Fruit fly (Drosophila melanogaster) whole organism, prepupa: ENCODE data around the gene Tlk.

Source experiments
- Blimp-1 ChIP-seq: fragments of 200-800 bp; sonication (Bioruptor generic); optimal IDR thresholded peaks from 3 replicates; lab custom pipeline; 2017; ENCODE audit warnings: missing biosample characterization, missing genetic modification characterization, mild to moderate bottlenecking, moderate library complexity, missing genetic modification reagents
- CG10631 ChIP-seq: fragments of 200-800 bp; sonication (Bioruptor generic); optimal IDR thresholded peaks from 2 replicates; lab custom pipeline; 2016; ENCODE audit warnings: missing biosample characterization, missing genetic modification characterization
- CG10669 ChIP-seq: fragments of 200-800 bp; sonication (Bioruptor generic); optimal IDR thresholded peaks from 3 replicates; lab custom pipeline; 2018; ENCODE audit warnings: missing biosample characterization, mild to moderate bottlenecking, missing genetic modification characterization, moderate library complexity
- CG11294 ChIP-seq: fragments of 200-800 bp; sonication (Bioruptor generic); IDR thresholded peaks from 2 replicates; pipeline ENCODE4 v1.3.6; 2022; ENCODE audit warnings: missing biosample characterization, missing genetic modification characterization
- CG11762 ChIP-seq: fragments of 200-800 bp; sonication (Bioruptor generic); optimal IDR thresholded peaks from 3 replicates; lab custom pipeline; 2016; ENCODE audit warnings: missing biosample characterization, missing genetic modification characterization; ENCODE audit not compliant: insufficient read depth
- CG11902 ChIP-seq: fragments of 200-800 bp; sonication (Bioruptor generic); optimal IDR thresholded peaks from 3 replicates; lab custom pipeline; 2016; ENCODE audit warnings: missing biosample characterization, missing genetic modification characterization
- CG15336 ChIP-seq: fragments of 200-800 bp; sonication (Bioruptor generic); IDR thresholded peaks from 2 replicates; pipeline ENCODE4 v1.3.6; 2022; ENCODE audit warnings: missing biosample characterization, missing genetic modification characterization
- CG1621 ChIP-seq: fragments of 200-800 bp; sonication (Bioruptor generic); optimal IDR thresholded peaks from 3 replicates; lab custom pipeline; 2018; ENCODE audit warnings: missing biosample characterization, mild to moderate bottlenecking, missing genetic modification characterization
- CG16779 ChIP-seq: fragments of 200-800 bp; sonication (Bioruptor generic); optimal IDR thresholded peaks from 3 replicates; lab custom pipeline; 2017; ENCODE audit warnings: missing biosample characterization, mild to moderate bottlenecking, missing genetic modification characterization
- CG3032 ChIP-seq: fragments of 200-800 bp; optimal IDR thresholded peaks from 2 replicates; lab custom pipeline; 2019; ENCODE audit warnings: missing biosample characterization, mild to moderate bottlenecking, missing genetic modification characterization, moderate library complexity
- CG31627 ChIP-seq: fragments of 200-800 bp; sonication (Bioruptor generic); optimal IDR thresholded peaks from 3 replicates; lab custom pipeline; 2016; ENCODE audit warnings: missing biosample characterization, missing genetic modification characterization
- CG32006 ChIP-seq: fragments of 200-800 bp; sonication (Bioruptor generic); optimal IDR thresholded peaks from 3 replicates; lab custom pipeline; 2017; ENCODE audit warnings: missing biosample characterization, mild to moderate bottlenecking, missing genetic modification characterization
- CG34406 ChIP-seq: fragments of 200-800 bp; sonication (Bioruptor generic); optimal IDR thresholded peaks from 3 replicates; lab custom pipeline; 2016; ENCODE audit warnings: missing biosample characterization, missing genetic modification characterization
- CG3919 ChIP-seq: fragments of 200-800 bp; sonication (Bioruptor generic); optimal IDR thresholded peaks from 3 replicates; lab custom pipeline; 2016; ENCODE audit warnings: missing biosample characterization, missing genetic modification characterization
- CG4318 ChIP-seq: fragments of 200-800 bp; sonication (Bioruptor generic); optimal IDR thresholded peaks from 3 replicates; lab custom pipeline; 2017; ENCODE audit warnings: missing biosample characterization, mild to moderate bottlenecking, missing genetic modification characterization
- CG6163 ChIP-seq: fragments of 200-800 bp; sonication (Bioruptor generic); IDR thresholded peaks from 3 replicates; pipeline ENCODE4 v1.3.6; 2022; ENCODE audit warnings: missing biosample characterization, missing genetic modification characterization
- CG6276 ChIP-seq: fragments of 200-800 bp; sonication (Bioruptor generic); optimal IDR thresholded peaks from 2 replicates; lab custom pipeline; 2017; ENCODE audit warnings: missing biosample characterization, mild to moderate bottlenecking, missing genetic modification characterization
- CG6792 ChIP-seq: fragments of 200-800 bp; sonication (Bioruptor generic); optimal IDR thresholded peaks from 3 replicates; lab custom pipeline; 2016; ENCODE audit warnings: missing biosample characterization, missing genetic modification characterization
- CG6808 ChIP-seq: fragments of 200-800 bp; sonication (Bioruptor generic); optimal IDR thresholded peaks from 3 replicates; lab custom pipeline; 2017; ENCODE audit warnings: missing biosample characterization, missing genetic modification characterization, mild to moderate bottlenecking, moderate library complexity, missing genetic modification reagents
- CG6854 ChIP-seq: fragments of 200-800 bp; sonication (Bioruptor generic); optimal IDR thresholded peaks from 2 replicates; lab custom pipeline; 2017; ENCODE audit warnings: missing biosample characterization, mild to moderate bottlenecking, missing genetic modification characterization
- CG7368 ChIP-seq: fragments of 200-800 bp; sonication (Bioruptor generic); optimal IDR thresholded peaks from 3 replicates; lab custom pipeline; 2016; ENCODE audit warnings: missing biosample characterization, missing genetic modification characterization
- CG8119 ChIP-seq: fragments of 200-800 bp; sonication (Bioruptor generic); IDR thresholded peaks from 3 replicates; pipeline ENCODE4 v1.3.6; 2022; ENCODE audit warnings: missing biosample characterization, missing genetic modification characterization
- CG8319 ChIP-seq: fragments of 200-800 bp; sonication (Bioruptor generic); optimal IDR thresholded peaks from 3 replicates; lab custom pipeline; 2016; ENCODE audit warnings: missing biosample characterization, missing genetic modification characterization
- CG9139 ChIP-seq: fragments of 200-800 bp; sonication (Bioruptor generic); optimal IDR thresholded peaks from 3 replicates; lab custom pipeline; 2017; ENCODE audit warnings: missing biosample characterization, mild to moderate bottlenecking, missing genetic modification characterization
- Eip75B ChIP-seq: fragments of 200-800 bp; sonication (Bioruptor generic); optimal IDR thresholded peaks from 3 replicates; lab custom pipeline; 2016; ENCODE audit warnings: missing biosample characterization, missing genetic modification characterization
- Eip78C ChIP-seq: fragments of 200-800 bp; sonication (Bioruptor generic); peaks from one replicate; lab custom pipeline; 2016; ENCODE audit warnings: missing biosample characterization, missing genetic modification characterization
- Eip93F ChIP-seq: fragments of 200-800 bp; sonication (Bioruptor generic); optimal IDR thresholded peaks from 2 replicates; lab custom pipeline; 2016; ENCODE audit warnings: missing biosample characterization, mild to moderate bottlenecking, missing genetic modification characterization
- Ets21C ChIP-seq: fragments of 200-800 bp; sonication (Bioruptor generic); optimal IDR thresholded peaks from 3 replicates; lab custom pipeline; 2016; ENCODE audit warnings: missing biosample characterization, missing genetic modification characterization
- Ets96B ChIP-seq: fragments of 200-800 bp; optimal IDR thresholded peaks from 2 replicates; lab custom pipeline; 2019; ENCODE audit warnings: missing biosample characterization, mild to moderate bottlenecking, missing genetic modification characterization, moderate library complexity
- Hr38 ChIP-seq: sonication (Bioruptor generic); optimal IDR thresholded peaks from 2 replicates; lab custom pipeline; 2016; ENCODE audit warnings: missing biosample characterization, missing genetic modification characterization
- Hr39 ChIP-seq: fragments of 200-800 bp; sonication (Bioruptor generic); optimal IDR thresholded peaks from 2 replicates; lab custom pipeline; 2016; ENCODE audit warnings: missing biosample characterization, missing genetic modification characterization
- Hr4 ChIP-seq: fragments of 200-800 bp; sonication (Bioruptor generic); optimal IDR thresholded peaks from 3 replicates; lab custom pipeline; 2016; ENCODE audit warnings: missing biosample characterization, missing genetic modification characterization
- Lpt ChIP-seq: fragments of 200-800 bp; sonication (Bioruptor generic); optimal IDR thresholded peaks from 3 replicates; lab custom pipeline; 2016; ENCODE audit warnings: missing biosample characterization, missing genetic modification characterization
- OdsH ChIP-seq: fragments of 200-800 bp; sonication (Bioruptor generic); optimal IDR thresholded peaks from 3 replicates; lab custom pipeline; 2016; ENCODE audit warnings: missing biosample characterization, missing genetic modification characterization
- Smox ChIP-seq: fragments of 200-800 bp; sonication (Bioruptor generic); optimal IDR thresholded peaks from 3 replicates; lab custom pipeline; 2016; ENCODE audit warnings: missing biosample characterization, missing genetic modification characterization
- Sox102F ChIP-seq: fragments of 200-800 bp; sonication (Bioruptor generic); optimal IDR thresholded peaks from 2 replicates; lab custom pipeline; 2016; ENCODE audit warnings: missing biosample characterization, mild to moderate bottlenecking, missing genetic modification characterization
- Sox14 ChIP-seq: fragments of 200-800 bp; sonication (Bioruptor generic); optimal IDR thresholded peaks from 3 replicates; lab custom pipeline; 2016; ENCODE audit warnings: missing biosample characterization, missing genetic modification characterization
- Sox15 ChIP-seq: fragments of 200-800 bp; sonication (Bioruptor generic); optimal IDR thresholded peaks from 3 replicates; lab custom pipeline; 2016; ENCODE audit warnings: missing biosample characterization, missing genetic modification characterization
- achi ChIP-seq: fragments of 200-800 bp; sonication (Bioruptor generic); optimal IDR thresholded peaks from 3 replicates; lab custom pipeline; 2016; ENCODE audit warnings: missing biosample characterization, missing genetic modification characterization
- acj6 ChIP-seq: fragments of 200-800 bp; sonication (Bioruptor generic); optimal IDR thresholded peaks from 3 replicates; lab custom pipeline; 2016; ENCODE audit warnings: missing biosample characterization, missing genetic modification characterization
- cyc ChIP-seq: fragments of 200-800 bp; sonication (Bioruptor generic); optimal IDR thresholded peaks from 3 replicates; lab custom pipeline; 2016; ENCODE audit warnings: missing biosample characterization, missing genetic modification characterization
- dac ChIP-seq: fragments of 200-800 bp; sonication (Bioruptor generic); optimal IDR thresholded peaks from 2 replicates; lab custom pipeline; 2017; ENCODE audit warnings: missing biosample characterization, mild to moderate bottlenecking, missing genetic modification characterization
- dsx ChIP-seq: fragments of 200-800 bp; optimal IDR thresholded peaks from 3 replicates; lab custom pipeline; 2019; ENCODE audit warnings: missing biosample characterization, mild to moderate bottlenecking, missing genetic modification characterization, moderate library complexity; ENCODE audit not compliant: poor library complexity, severe bottlenecking
- eg ChIP-seq: fragments of 200-800 bp; sonication (Bioruptor generic); IDR thresholded peaks from 3 replicates; pipeline ENCODE4 v1.3.6; 2022; ENCODE audit warnings: missing biosample characterization, missing genetic modification characterization
- fd59A ChIP-seq: fragments of 200-800 bp; sonication (Bioruptor generic); optimal IDR thresholded peaks from 2 replicates; lab custom pipeline; 2017; ENCODE audit warnings: missing biosample characterization, mild to moderate bottlenecking, missing genetic modification characterization, missing genetic modification reagents
- fd85E ChIP-seq: fragments of 200-800 bp; sonication (Bioruptor generic); optimal IDR thresholded peaks from 3 replicates; lab custom pipeline; 2016; ENCODE audit warnings: missing biosample characterization, missing genetic modification characterization
- net ChIP-seq: fragments of 200-800 bp; sonication (Bioruptor generic); optimal IDR thresholded peaks from 3 replicates; lab custom pipeline; 2016; ENCODE audit warnings: missing biosample characterization, missing genetic modification characterization
- pdm3 ChIP-seq: fragments of 200-800 bp; sonication (Bioruptor generic); optimal IDR thresholded peaks from 3 replicates; lab custom pipeline; 2016; ENCODE audit warnings: missing biosample characterization, missing genetic modification characterization
- salr ChIP-seq, 2 experiments: fragments of 200-800 bp; sonication (Bioruptor generic); optimal IDR thresholded peaks; 3 replicates each; lab custom pipeline; 2016 to 2018; ENCODE audit warnings: missing biosample characterization in 2 of 2, missing genetic modification characterization in 2 of 2, mild to moderate bottlenecking in 1 of 2
- spab ChIP-seq: fragments of 200-800 bp; sonication (Bioruptor generic); optimal IDR thresholded peaks from 2 replicates; lab custom pipeline; 2017; ENCODE audit warnings: missing biosample characterization, mild to moderate bottlenecking, missing genetic modification characterization, missing genetic modification reagents
- ss ChIP-seq, 2 experiments: fragments of 200-800 bp; sonication (Bioruptor generic); optimal IDR thresholded peaks; 2 replicates in 1 of 2; 3 replicates in 1 of 2; lab custom pipeline; 2017 to 2018; ENCODE audit warnings: mild to moderate bottlenecking in 2 of 2, missing biosample characterization in 2 of 2, missing genetic modification characterization in 2 of 2, moderate library complexity in 1 of 2
- svp ChIP-seq: fragments of 200-800 bp; sonication (Bioruptor generic); peaks from one replicate; lab custom pipeline; 2016; ENCODE audit warnings: missing biosample characterization, missing genetic modification characterization
- vri ChIP-seq: fragments of 200-800 bp; sonication (Bioruptor generic); optimal IDR thresholded peaks from 3 replicates; lab custom pipeline; 2016; ENCODE audit warnings: missing biosample characterization, mild to moderate bottlenecking, missing genetic modification characterization

The Tlk gene

dm6 chrX:3689079-3689478 is 30.7 kb upstream of the Tlk start:
- TF ChIP-seq CG4318 (no peak), CG11902 (GFP tag; lab: Kevin White, UChicago) (no peak), Eip75B (GFP tag; lab: Kevin White, UChicago) (no peak), CG6808 (GFP tag; lab: Kevin White, UChicago) (peak; percentile 63), Hr4 (GFP tag; lab: Kevin White, UChicago) (no peak), CG34406 (GFP tag; lab: Kevin White, UChicago) (no peak), CG8319 (GFP tag; lab: Kevin White, UChicago) (no peak), OdsH (GFP tag; lab: Kevin White, UChicago) (no peak), CG10631 (GFP tag; lab: Kevin White, UChicago) (no peak), eg (peak; percentile 72; the same call in 2 of the 3 replicates), CG32006 (GFP tag; lab: Kevin White, UChicago) (no peak), Eip78C (GFP tag; lab: Kevin White, UChicago) (peak; percentile 31), cyc (no peak), CG6276 (peak; percentile 51), Sox102F (GFP tag; lab: Kevin White, UChicago) (peak; percentile 3), vri (GFP tag; lab: Kevin White, UChicago) (peak; percentile 86), Hr39 (GFP tag; lab: Kevin White, UChicago) (no peak), Hr38 (no peak), Blimp-1 (GFP tag; lab: Kevin White, UChicago) (no peak), CG31627 (GFP tag; lab: Kevin White, UChicago) (no peak), CG15336 (GFP tag; lab: Robert Waterston, UW) (peak; percentile 49; the same call in 1 of the 2 replicates), fd59A (GFP tag; lab: Kevin White, UChicago) (no peak), pdm3 (GFP tag; lab: Kevin White, UChicago) (no peak), fd85E (no peak), CG7368 (GFP tag; lab: Kevin White, UChicago) (peak; percentile 14), spab (GFP tag; lab: Kevin White, UChicago) (peak; percentile 34), CG8119 (peak; percentile 64), ss (GFP tag; optimal IDR thresholded peaks at IDR 0.05; lab: Kevin White, UChicago) (peak; percentile 74 to 86), Eip93F (peak; percentile 14), CG16779 (peak; percentile 47), net (GFP tag; lab: Kevin White, UChicago) (peak; percentile 28), CG3919 (peak; percentile 50), CG11294 (GFP tag; lab: Robert Waterston, UW) (no peak), acj6 (GFP tag; lab: Kevin White, UChicago) (no peak), salr (GFP tag; optimal IDR thresholded peaks at IDR 0.05; lab: Kevin White, UChicago) (no peak), CG9139 (peak; percentile 66), dsx (GFP tag; lab: Kevin White, UChicago) (peak; percentile 61), svp (GFP tag; lab: Kevin White, UChicago) (peak; percentile 56), achi (GFP tag; lab: Kevin White, UChicago) (peak; percentile 28), CG6163 (GFP tag; lab: Robert Waterston, UW) (peak; percentile 79), CG3032 (tag; lab: Kevin White, UChicago) (no peak), CG6854 (GFP tag; lab: Kevin White, UChicago) (no peak), CG11762 (GFP tag; lab: Kevin White, UChicago) (no peak), CG10669 (GFP tag; lab: Kevin White, UChicago) (no peak), CG1621 (tag; lab: Kevin White, UChicago) (peak; percentile 18), Lpt (GFP tag; lab: Kevin White, UChicago) (peak; percentile 28), Sox15 (no peak), Ets96B (tag; lab: Kevin White, UChicago) (peak; percentile 28), Ets21C (GFP tag; lab: Kevin White, UChicago) (no peak), Sox14 (GFP tag; lab: Kevin White, UChicago) (no peak), Smox (GFP tag; lab: Kevin White, UChicago) (no peak), CG6792 (GFP tag; lab: Kevin White, UChicago) (no peak), dac (no peak)
